Worm (Caenorhabditis elegans) whole organism, L3 larva: ENCODE measurements around the gene ppk-3.

Experiments
- fkh-10 ChIP-seq: sonication (generic microtip); optimal IDR thresholded peaks from 2 replicates; lab custom pipeline; 2017; ENCODE audit warnings: missing biosample characterization, missing genetic modification reagents, missing genetic modification characterization
- nhr-12 ChIP-seq: fragments of 150-350 bp; optimal IDR thresholded peaks from 2 replicates; lab custom pipeline; 2014; ENCODE audit warnings: missing biosample characterization, missing genetic modification characterization
- nhr-23 ChIP-seq: fragments of 150-350 bp; optimal IDR thresholded peaks from 2 replicates; lab custom pipeline; 2014; ENCODE audit warnings: missing biosample characterization, missing genetic modification reagents, missing genetic modification characterization
- nhr-28 ChIP-seq: fragments of 150-350 bp; optimal IDR thresholded peaks from 2 replicates; lab custom pipeline; 2014; ENCODE audit warnings: missing biosample characterization, missing genetic modification characterization
- nhr-76 ChIP-seq: fragments of 150-350 bp; sonication (generic microtip); optimal IDR thresholded peaks from 5 replicates; lab custom pipeline; 2014; ENCODE audit warnings: missing biosample characterization, missing genetic modification characterization
- pqm-1 ChIP-seq: fragments of 150-350 bp; optimal IDR thresholded peaks from 2 replicates; lab custom pipeline; 2017; ENCODE audit warnings: missing biosample characterization, missing genetic modification characterization, inconsistent platforms
- skn-1 ChIP-seq: fragments of 150-350 bp; optimal IDR thresholded peaks from 2 replicates; lab custom pipeline; 2014; ENCODE audit warnings: missing biosample characterization, missing genetic modification characterization
- snpc-4 ChIP-seq: fragments of 150-350 bp; optimal IDR thresholded peaks from 2 replicates; lab custom pipeline; 2014; ENCODE audit warnings: missing biosample characterization, missing genetic modification characterization
- unc-62 ChIP-seq: fragments of 150-350 bp; sonication (generic microtip); optimal IDR thresholded peaks from 4 replicates; lab custom pipeline; 2014; ENCODE audit warnings: missing biosample characterization, missing genetic modification reagents, missing genetic modification characterization
- zag-1 ChIP-seq: fragments of 150-350 bp; optimal IDR thresholded peaks from 2 replicates; lab custom pipeline; 2014; ENCODE audit warnings: missing biosample characterization, missing genetic modification characterization
- ztf-11 ChIP-seq: fragments of 150-350 bp; optimal IDR thresholded peaks from 2 replicates; lab custom pipeline; 2014; ENCODE audit warnings: missing biosample characterization, missing genetic modification characterization

DNA sequence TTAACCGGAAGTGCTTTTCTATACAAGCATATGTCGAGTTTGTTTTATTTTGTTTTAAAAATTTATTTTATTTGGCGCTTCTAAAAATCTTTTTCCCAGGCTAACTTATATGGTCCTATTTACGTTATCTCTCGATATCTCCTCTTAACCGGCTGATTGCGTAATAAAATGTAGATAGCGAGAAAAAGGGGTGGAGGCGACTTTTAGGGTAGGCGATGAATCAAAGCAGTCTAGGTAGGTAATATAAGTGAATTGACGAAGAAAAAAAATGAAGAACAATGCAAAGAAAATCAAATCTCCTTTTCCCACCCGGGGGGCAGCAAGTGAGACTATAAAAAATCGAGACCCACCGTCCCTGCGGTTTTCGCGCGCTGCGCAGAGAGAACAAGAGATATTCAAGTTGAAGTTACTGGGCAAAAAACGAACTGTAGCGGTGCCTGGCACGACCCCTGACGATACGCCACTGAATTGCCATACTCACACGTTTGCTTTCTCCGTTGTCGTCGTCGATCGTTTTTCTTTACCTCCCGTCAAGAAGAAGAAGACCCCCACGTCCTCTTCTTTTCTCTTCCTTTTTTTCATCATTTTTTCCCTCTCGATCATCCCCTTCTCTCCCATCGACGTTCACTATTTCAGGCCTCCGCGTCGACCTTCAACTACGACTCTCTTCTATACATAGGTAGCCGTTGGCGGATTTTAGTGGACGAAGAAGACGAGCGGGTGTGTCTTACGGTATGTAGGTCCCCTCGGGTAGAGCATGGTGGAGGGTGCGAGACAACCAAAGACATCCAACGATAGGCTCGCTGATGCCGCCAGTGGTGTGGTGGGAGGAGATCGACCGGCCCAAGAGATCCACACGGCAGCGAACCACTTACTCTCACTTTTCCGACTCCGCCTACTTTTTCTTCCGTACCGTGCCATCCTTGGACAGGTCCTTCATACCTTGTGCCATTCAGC is 32.7 kb upstream of the ppk-3 start, which contains the start of gene nhr-25:
- TF ChIP-seq snpc-4 (tag; lab: Kevin White, UChicago), result no peak
- TF ChIP-seq ztf-11 (tag; lab: Kevin White, UChicago), result no peak
- no peak for TF ChIP-seq pqm-1 (tag; lab: Kevin White, UChicago)
- no peak for TF ChIP-seq skn-1 (tag; lab: Kevin White, UChicago)
- no peak for TF ChIP-seq nhr-76 (tag; lab: Kevin White, UChicago)
- no peak for TF ChIP-seq unc-62
- no peak for TF ChIP-seq zag-1 (tag; lab: Kevin White, UChicago)
- TF ChIP-seq fkh-10 (GFP tag; lab: Kevin White, UChicago), result no peak
- TF ChIP-seq nhr-12 (tag; lab: Kevin White, UChicago), result no peak
- no peak for TF ChIP-seq nhr-28 (tag; lab: Kevin White, UChicago)
- peak; percentile 18 for TF ChIP-seq nhr-23 (tag; lab: Kevin White, UChicago)
